Worm (Caenorhabditis elegans) whole organism, L1 larva: ENCODE results near the gene unc-130.

ENCODE experiments used
- F16B12.6 ChIP-seq: fragments of 150-350 bp; optimal IDR thresholded peaks from 2 replicates; lab custom pipeline; 2014; ENCODE audit warnings: missing biosample characterization, missing genetic modification characterization
- ceh-82 ChIP-seq, 3 experiments: fragments of 150-350 bp in 1 of 3; sonication (generic microtip) in 2 of 3; optimal IDR thresholded peaks; 2 replicates each; lab custom pipeline; 2014 to 2017; ENCODE audit warnings: missing biosample characterization in 3 of 3, missing genetic modification characterization in 3 of 3
- egl-27 ChIP-seq, 2 experiments: fragments of 150-350 bp in 1 of 2; sonication (generic microtip); optimal IDR thresholded peaks; 3 replicates each; lab custom pipeline; 2017 to 2018; ENCODE audit warnings: missing biosample characterization in 2 of 2, missing genetic modification characterization in 2 of 2, missing genetic modification reagents in 2 of 2
- elt-3 ChIP-seq, 6 experiments: fragments of 150-350 bp in 1 of 6; sonication (generic microtip); optimal IDR thresholded peaks; 2 replicates each; lab custom pipeline; 2017 to 2018; ENCODE audit warnings: missing biosample characterization in 6 of 6, missing genetic modification characterization in 6 of 6, inconsistent platforms in 1 of 6
- fkh-10 ChIP-seq: sonication (generic microtip); optimal IDR thresholded peaks from 2 replicates; lab custom pipeline; 2017; ENCODE audit warnings: missing biosample characterization, missing genetic modification reagents, missing genetic modification characterization
- lin-13 ChIP-seq: fragments of 150-350 bp; optimal IDR thresholded peaks from 2 replicates; lab custom pipeline; 2014; ENCODE audit warnings: missing biosample characterization, missing genetic modification reagents, missing genetic modification characterization
- lin-14 ChIP-seq: fragments of 200-800 bp; sonication (Bioruptor generic); optimal IDR thresholded peaks from 2 replicates; lab custom pipeline; 2018; ENCODE audit warnings: mild to moderate bottlenecking, missing genetic modification characterization, moderate library complexity, missing compliant biosample characterization
- lin-35 ChIP-seq, 2 experiments: fragments of 150-350 bp; optimal IDR thresholded peaks; 2 replicates each; lab custom pipeline; 2014; ENCODE audit warnings: missing biosample characterization in 2 of 2, missing genetic modification characterization in 2 of 2, missing genetic modification reagents in 2 of 2
- lin-39 ChIP-seq: fragments of 150-350 bp; optimal IDR thresholded peaks from 2 replicates; lab custom pipeline; 2014; ENCODE audit warnings: missing biosample characterization, missing genetic modification reagents, missing genetic modification characterization
- nhr-12 ChIP-seq: sonication (generic microtip); optimal IDR thresholded peaks from 2 replicates; lab custom pipeline; 2017; ENCODE audit warnings: missing biosample characterization, missing genetic modification characterization
- nhr-237 ChIP-seq: fragments of 150-350 bp; optimal IDR thresholded peaks from 2 replicates; lab custom pipeline; 2014; ENCODE audit warnings: missing biosample characterization, missing genetic modification characterization
- nhr-77 ChIP-seq: fragments of 150-350 bp; optimal IDR thresholded peaks from 2 replicates; lab custom pipeline; 2014; ENCODE audit warnings: missing biosample characterization, missing genetic modification characterization
- unc-62 ChIP-seq: fragments of 150-350 bp; optimal IDR thresholded peaks from 2 replicates; lab custom pipeline; 2014; ENCODE audit warnings: missing biosample characterization, missing genetic modification reagents, missing genetic modification characterization
- ztf-4 ChIP-seq: fragments of 150-350 bp; optimal IDR thresholded peaks from 2 replicates; lab custom pipeline; 2014; ENCODE audit warnings: missing biosample characterization, missing genetic modification characterization

DNA sequence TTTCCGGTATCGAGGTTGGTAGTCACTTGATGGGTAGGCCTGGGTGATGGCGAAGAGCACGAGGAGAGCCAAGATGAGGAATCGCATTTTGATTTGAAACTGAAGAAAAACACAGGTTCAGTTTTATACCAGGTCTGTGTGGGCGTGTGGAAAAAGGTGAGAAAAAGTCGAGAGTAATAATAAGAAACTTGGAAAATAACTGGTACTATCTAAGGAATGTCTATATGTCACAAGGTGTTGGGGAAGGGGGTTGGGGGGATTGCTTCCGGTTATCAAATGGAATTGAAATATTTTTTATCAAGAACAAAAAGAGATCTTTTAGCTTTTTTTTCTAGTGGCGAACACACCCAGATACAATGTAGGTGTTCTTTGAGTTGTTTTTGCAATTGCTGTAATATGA, 37.8 kb downstream of the unc-130 start, which contains the start of gene nlp-51:
- TF ChIP-seq lin-13 (GFP tag; lab: Kevin White, UChicago), result no peak
- TF ChIP-seq unc-62 (GFP tag; lab: Kevin White, UChicago), result no peak
- TF ChIP-seq F16B12.6 (tag; lab: Kevin White, UChicago), result no peak
- no peak for TF ChIP-seq fkh-10 (GFP tag; lab: Kevin White, UChicago)
- TF ChIP-seq lin-14 (GFP tag; lab: Kevin White, UChicago), result no peak
- TF ChIP-seq nhr-12 (tag; lab: Kevin White, UChicago), result no peak
- TF ChIP-seq lin-39 (tag; lab: Kevin White, UChicago), result no peak
- TF ChIP-seq nhr-237 (tag; lab: Kevin White, UChicago), result no peak
- no peak for TF ChIP-seq egl-27 (tag; optimal IDR thresholded peaks at IDR 0.05; lab: Kevin White, UChicago)
- TF ChIP-seq elt-3 (tag; optimal IDR thresholded peaks at IDR 0.05; lab: Kevin White, UChicago), result no peak
- TF ChIP-seq lin-35 (GFP tag; optimal IDR thresholded peaks at IDR 0.05; lab: Kevin White, UChicago), result no peak
- TF ChIP-seq ceh-82 (tag; optimal IDR thresholded peaks at IDR 0.05; lab: Kevin White, UChicago), result no peak
- TF ChIP-seq ztf-4, result no peak
- no peak for TF ChIP-seq nhr-77 (tag; lab: Kevin White, UChicago)
